Worm (Caenorhabditis elegans) whole organism, late embryonic: ENCODE data around the gene svh-11.

Experiments
- C08G9.2 ChIP-seq: sonication (generic microtip); optimal IDR thresholded peaks from 2 replicates; lab custom pipeline; 2016; ENCODE audit warnings: mild to moderate bottlenecking, missing genetic modification characterization, moderate library complexity, missing compliant biosample characterization
- K02D7.2 ChIP-seq: sonication (generic microtip); optimal IDR thresholded peaks from 2 replicates; lab custom pipeline; 2017; ENCODE audit warnings: mild to moderate bottlenecking, missing genetic modification characterization, missing compliant biosample characterization
- Y22D7AL.16 ChIP-seq: sonication (generic microtip); optimal IDR thresholded peaks from 2 replicates; lab custom pipeline; 2016; ENCODE audit warnings: missing genetic modification characterization, missing compliant biosample characterization
- ceh-14 ChIP-seq: sonication (generic microtip); optimal IDR thresholded peaks from 2 replicates; lab custom pipeline; 2016; ENCODE audit warnings: missing genotype, missing genetic modification characterization, missing compliant biosample characterization
- ceh-22 ChIP-seq: sonication (generic microtip); optimal IDR thresholded peaks from 2 replicates; lab custom pipeline; 2017; ENCODE audit warnings: missing biosample characterization, missing genetic modification characterization
- ceh-30 ChIP-seq: fragments of 150-350 bp; optimal IDR thresholded peaks from 2 replicates; lab custom pipeline; 2014; ENCODE audit warnings: missing biosample characterization, missing genetic modification characterization
- ceh-34 ChIP-seq: sonication (generic microtip); optimal IDR thresholded peaks from 2 replicates; lab custom pipeline; 2016; ENCODE audit warnings: mild to moderate bottlenecking, missing genetic modification characterization, missing compliant biosample characterization
- ceh-6 ChIP-seq: fragments of 200-800 bp; sonication (Bioruptor generic); optimal IDR thresholded peaks from 2 replicates; lab custom pipeline; 2018; ENCODE audit warnings: mild to moderate bottlenecking, missing genetic modification characterization, missing compliant biosample characterization
- ceh-9 ChIP-seq: sonication (generic microtip); optimal IDR thresholded peaks from 2 replicates; lab custom pipeline; 2016; ENCODE audit warnings: mild to moderate bottlenecking, missing genetic modification characterization, inconsistent platforms, missing compliant biosample characterization
- che-1 ChIP-seq: sonication (generic microtip); optimal IDR thresholded peaks from 2 replicates; lab custom pipeline; 2016; ENCODE audit warnings: mild to moderate bottlenecking, missing genetic modification characterization, missing compliant biosample characterization
- dmd-4 ChIP-seq: sonication (generic microtip); optimal IDR thresholded peaks from 2 replicates; lab custom pipeline; 2016; ENCODE audit warnings: borderline replicate concordance, missing genetic modification characterization, missing compliant biosample characterization
- dve-1 ChIP-seq: sonication (generic microtip); optimal IDR thresholded peaks from 2 replicates; lab custom pipeline; 2017; ENCODE audit warnings: antibody characterized with exemption, mild to moderate bottlenecking, missing genetic modification characterization, missing compliant biosample characterization
- ets-4 ChIP-seq: sonication (generic microtip); optimal IDR thresholded peaks from 2 replicates; lab custom pipeline; 2016; ENCODE audit warnings: missing genetic modification characterization, missing compliant biosample characterization
- fax-1 ChIP-seq: sonication (generic microtip); optimal IDR thresholded peaks from 2 replicates; lab custom pipeline; 2016; ENCODE audit warnings: missing genotype, missing genetic modification characterization, missing compliant biosample characterization
- fkh-10 ChIP-seq: fragments of 150-350 bp; optimal IDR thresholded peaks from 2 replicates; lab custom pipeline; 2014; ENCODE audit warnings: missing biosample characterization, missing genetic modification reagents, missing genetic modification characterization
- gmeb-2 ChIP-seq: sonication (generic microtip); optimal IDR thresholded peaks from 2 replicates; lab custom pipeline; 2016; ENCODE audit warnings: missing genetic modification characterization, inconsistent platforms, missing compliant biosample characterization
- hlh-13 ChIP-seq: fragments of 200-800 bp; sonication (Bioruptor generic); optimal IDR thresholded peaks from 2 replicates; lab custom pipeline; 2018; ENCODE audit warnings: mild to moderate bottlenecking, missing genetic modification characterization, missing compliant biosample characterization
- hlh-6 ChIP-seq: sonication (generic microtip); optimal IDR thresholded peaks from 2 replicates; lab custom pipeline; 2016; ENCODE audit warnings: missing genotype, missing genetic modification characterization, missing compliant biosample characterization
- hlh-8 ChIP-seq: sonication (generic microtip); optimal IDR thresholded peaks from 2 replicates; lab custom pipeline; 2016; ENCODE audit warnings: missing genotype, missing genetic modification characterization, missing compliant biosample characterization
- madf-2 ChIP-seq: sonication (generic microtip); optimal IDR thresholded peaks from 2 replicates; lab custom pipeline; 2017; ENCODE audit warnings: missing genetic modification characterization, missing compliant biosample characterization
- nhr-11 ChIP-seq: fragments of 150-350 bp; optimal IDR thresholded peaks from 2 replicates; lab custom pipeline; 2014; ENCODE audit warnings: missing biosample characterization, missing genetic modification characterization
- nhr-232 ChIP-seq: sonication (generic microtip); optimal IDR thresholded peaks from 2 replicates; lab custom pipeline; 2016; ENCODE audit warnings: missing genetic modification characterization, missing compliant biosample characterization
- npax-4 ChIP-seq: sonication (generic microtip); optimal IDR thresholded peaks from 2 replicates; lab custom pipeline; 2016; ENCODE audit warnings: missing genetic modification characterization, missing compliant biosample characterization
- odd-2 ChIP-seq: sonication (generic microtip); optimal IDR thresholded peaks from 2 replicates; lab custom pipeline; 2017; ENCODE audit warnings: antibody characterized with exemption, mild to moderate bottlenecking, missing genetic modification characterization, missing compliant biosample characterization
- pag-3 ChIP-seq: sonication (generic microtip); optimal IDR thresholded peaks from 2 replicates; lab custom pipeline; 2016; ENCODE audit warnings: missing compliant biosample characterization, missing genetic modification characterization, borderline replicate concordance
- pat-9 ChIP-seq: fragments of 200-800 bp; sonication (Bioruptor generic); optimal IDR thresholded peaks from 2 replicates; lab custom pipeline; 2018; ENCODE audit warnings: mild to moderate bottlenecking, missing genetic modification characterization, moderate library complexity, missing compliant biosample characterization
- pax-1 ChIP-seq: fragments of 150-350 bp; optimal IDR thresholded peaks from 2 replicates; lab custom pipeline; 2014; ENCODE audit warnings: missing biosample characterization, missing genetic modification characterization
- pha-4 ChIP-seq: fragments of 150-350 bp; optimal IDR thresholded peaks from 2 replicates; lab custom pipeline; 2018; ENCODE audit warnings: missing biosample characterization, missing genetic modification reagents, missing genetic modification characterization
- pqm-1 ChIP-seq: sonication (generic microtip); optimal IDR thresholded peaks from 2 replicates; lab custom pipeline; 2016; ENCODE audit warnings: missing genetic modification characterization, missing compliant biosample characterization
- pros-1 ChIP-seq: fragments of 150-350 bp; optimal IDR thresholded peaks from 2 replicates; lab custom pipeline; 2014; ENCODE audit warnings: missing biosample characterization, missing genetic modification reagents, missing genetic modification characterization
- ref-2 ChIP-seq: sonication (generic microtip); optimal IDR thresholded peaks from 2 replicates; lab custom pipeline; 2016; ENCODE audit warnings: missing genetic modification characterization, missing compliant biosample characterization
- rnt-1 ChIP-seq: sonication (generic microtip); optimal IDR thresholded peaks from 2 replicates; lab custom pipeline; 2016; ENCODE audit warnings: missing genetic modification characterization, missing compliant biosample characterization
- sdc-2 ChIP-seq: sonication (generic microtip); optimal IDR thresholded peaks from 2 replicates; lab custom pipeline; 2016; ENCODE audit warnings: missing genotype, missing genetic modification characterization, missing compliant biosample characterization
- syd-9 ChIP-seq: sonication (generic microtip); optimal IDR thresholded peaks from 2 replicates; lab custom pipeline; 2016; ENCODE audit warnings: mild to moderate bottlenecking, missing genetic modification characterization, moderate library complexity, missing compliant biosample characterization
- tbx-2 ChIP-seq: sonication (generic microtip); optimal IDR thresholded peaks from 2 replicates; lab custom pipeline; 2016; ENCODE audit warnings: missing genetic modification characterization, missing compliant biosample characterization
- tbx-7 ChIP-seq: sonication (generic microtip); optimal IDR thresholded peaks from 2 replicates; lab custom pipeline; 2016; ENCODE audit warnings: missing genotype, missing genetic modification characterization, missing compliant biosample characterization
- unc-3 ChIP-seq, 2 experiments: fragments of 200-800 bp in 1 of 2; sonication (Bioruptor generic) in 1 of 2; sonication (generic microtip) in 1 of 2; conservative IDR thresholded peaks in 1 of 2; optimal IDR thresholded peaks in 1 of 2; 2 replicates each; pipeline versions ENCODE4 v1.3.6 to Lab custom; 2016 to 2022; ENCODE audit warnings: missing compliant biosample characterization in 2 of 2, missing genetic modification characterization in 2 of 2, missing genetic modification reagents in 1 of 2
- unc-42 ChIP-seq: sonication (generic microtip); optimal IDR thresholded peaks from 2 replicates; lab custom pipeline; 2016; ENCODE audit warnings: missing genotype, missing genetic modification characterization, missing compliant biosample characterization
- unc-55 ChIP-seq: sonication (generic microtip); optimal IDR thresholded peaks from 2 replicates; lab custom pipeline; 2017; ENCODE audit warnings: missing biosample characterization, missing genetic modification reagents, missing genetic modification characterization
- unc-86 ChIP-seq: sonication (generic microtip); optimal IDR thresholded peaks from 2 replicates; lab custom pipeline; 2016; ENCODE audit warnings: missing genetic modification characterization, missing compliant biosample characterization
- zip-5 ChIP-seq: sonication (generic microtip); optimal IDR thresholded peaks from 2 replicates; lab custom pipeline; 2016; ENCODE audit warnings: missing genetic modification characterization, missing compliant biosample characterization
- ztf-16 ChIP-seq: sonication (generic microtip); optimal IDR thresholded peaks from 2 replicates; lab custom pipeline; 2017; ENCODE audit warnings: missing genetic modification characterization, missing compliant biosample characterization

Gene svh-11

DNA sequence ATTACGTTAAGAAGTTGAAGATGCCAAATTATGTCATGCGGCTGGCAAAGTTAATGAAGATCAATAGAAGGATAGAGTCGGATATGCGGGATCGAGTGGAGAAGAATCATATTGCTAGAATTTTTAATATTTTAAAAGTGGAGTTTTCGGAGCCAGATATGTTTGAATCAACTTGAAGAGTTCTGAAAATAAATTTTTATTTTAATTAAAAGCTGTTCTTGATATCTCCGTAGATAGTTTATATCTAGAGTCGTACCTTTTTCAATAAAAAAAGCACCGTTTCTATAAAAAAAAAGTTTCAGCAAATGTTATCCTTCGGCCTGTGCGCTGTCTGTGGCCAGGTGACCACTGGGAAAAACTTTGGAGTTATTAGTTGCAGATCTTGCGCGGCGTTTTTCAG, 26.3 kb downstream of the svh-11 start, which contains the start of gene nhr-96:
nhr-96 (plus strand) TSS at position 301 of the 400 bp plus-strand sequence.
- TF ChIP-seq fax-1 (tag; lab: Kevin White, UChicago) (no peak), unc-86 (tag; lab: Kevin White, UChicago) (no peak), madf-2 (no peak), ceh-22 (tag; lab: Kevin White, UChicago) (no peak), nhr-232 (tag; lab: Kevin White, UChicago) (no peak), che-1 (tag; lab: Kevin White, UChicago) (no peak), fkh-10 (GFP tag; lab: Kevin White, UChicago) (no peak), dve-1 (tag; lab: Kevin White, UChicago) (no peak), ztf-16 (tag; lab: Kevin White, UChicago) (no peak)

DNA sequence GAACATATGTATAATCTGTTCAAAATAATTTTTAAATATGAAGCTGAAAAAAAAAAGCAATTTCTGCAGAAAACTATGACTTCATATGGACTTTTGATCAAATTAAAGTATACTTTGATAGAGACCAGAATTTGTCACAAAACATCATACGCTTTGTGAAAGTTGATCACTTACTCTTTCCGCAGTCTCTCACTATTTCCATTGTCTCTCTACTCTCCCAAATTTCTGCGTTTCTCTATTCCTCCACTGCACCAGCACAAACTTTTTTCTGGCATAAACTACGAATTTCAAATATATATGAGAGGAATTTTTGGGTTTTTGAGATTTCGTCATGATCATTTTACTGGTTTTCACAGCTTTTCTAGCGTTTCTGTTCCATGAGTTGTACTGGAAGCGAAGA, 28.9 kb downstream of the svh-11 start, which contains the start of gene cyp-33C4:
cyp-33C4 (plus strand) TSS at position 293 of the 400 bp plus-strand sequence.
- no peak for TF ChIP-seq gmeb-2 (tag; lab: Kevin White, UChicago)
- TF ChIP-seq pros-1, result no peak
- TF ChIP-seq pqm-1 (tag; lab: Kevin White, UChicago), result no peak
- no peak for TF ChIP-seq pax-1 (tag; lab: Kevin White, UChicago)
- TF ChIP-seq pha-4 (tag; lab: Kevin White, UChicago), result no peak
- no peak for TF ChIP-seq C08G9.2 (tag; lab: Kevin White, UChicago)

DNA sequence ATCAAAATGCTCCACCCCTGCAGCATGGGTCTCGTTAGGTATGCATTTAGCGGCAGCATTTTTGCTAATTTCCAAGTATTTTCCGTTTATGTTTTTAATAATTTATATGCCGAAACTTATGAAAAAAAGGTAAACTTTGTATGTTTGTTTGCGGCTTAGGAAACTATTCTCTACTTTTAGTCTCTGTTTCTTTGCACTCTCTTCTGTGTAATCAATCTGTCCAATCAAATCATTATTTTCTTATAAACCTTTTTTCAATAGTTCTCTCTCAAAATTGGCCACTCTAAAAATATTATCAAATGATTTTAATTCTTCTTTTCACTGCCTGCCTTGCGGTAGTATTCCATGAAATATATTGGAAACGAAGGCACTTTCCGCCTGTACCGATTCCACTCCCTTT, 31.1 kb downstream of the svh-11 start:
- TF ChIP-seq madf-2 (no peak), nhr-11 (no peak), Y22D7AL.16 (tag; lab: Kevin White, UChicago) (no peak), ref-2 (no peak), tbx-2 (tag; lab: Kevin White, UChicago) (no peak), nhr-232 (tag; lab: Kevin White, UChicago) (no peak), pag-3 (no peak), pqm-1 (tag; lab: Kevin White, UChicago) (no peak), ceh-6 (no peak), tbx-7 (tag; lab: Kevin White, UChicago) (no peak), che-1 (tag; lab: Kevin White, UChicago) (no peak), ceh-14 (no peak), fkh-10 (GFP tag; lab: Kevin White, UChicago) (no peak), ceh-9 (tag; lab: Kevin White, UChicago) (no peak)

DNA sequence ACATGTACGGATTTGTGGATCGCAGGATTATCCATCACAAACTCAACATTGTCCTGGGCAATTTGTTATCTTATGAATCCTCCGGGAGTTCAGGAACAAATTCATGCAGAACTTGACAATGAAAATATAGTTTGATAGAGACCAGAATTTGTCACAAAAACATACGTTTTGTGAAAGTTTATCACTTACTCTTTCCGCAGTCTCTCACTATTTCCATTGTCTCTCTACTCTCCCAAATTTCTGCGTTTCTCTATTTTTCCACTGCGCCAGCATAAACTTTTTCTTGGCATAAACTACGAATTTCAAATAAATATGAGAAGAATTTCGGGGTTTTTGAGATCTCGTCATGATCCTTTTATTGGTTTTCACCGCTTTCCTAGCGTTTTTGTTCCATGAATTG, 35.7 kb downstream of the svh-11 start, which contains the start of gene cyp-33C3:
cyp-33C3 (plus strand) TSS at position 149 of the 400 bp plus-strand sequence.
- TF ChIP-seq tbx-7 (tag; lab: Kevin White, UChicago) (no peak), dmd-4 (no peak), pqm-1 (tag; lab: Kevin White, UChicago) (no peak), ceh-34 (tag; lab: Kevin White, UChicago) (no peak)

DNA sequence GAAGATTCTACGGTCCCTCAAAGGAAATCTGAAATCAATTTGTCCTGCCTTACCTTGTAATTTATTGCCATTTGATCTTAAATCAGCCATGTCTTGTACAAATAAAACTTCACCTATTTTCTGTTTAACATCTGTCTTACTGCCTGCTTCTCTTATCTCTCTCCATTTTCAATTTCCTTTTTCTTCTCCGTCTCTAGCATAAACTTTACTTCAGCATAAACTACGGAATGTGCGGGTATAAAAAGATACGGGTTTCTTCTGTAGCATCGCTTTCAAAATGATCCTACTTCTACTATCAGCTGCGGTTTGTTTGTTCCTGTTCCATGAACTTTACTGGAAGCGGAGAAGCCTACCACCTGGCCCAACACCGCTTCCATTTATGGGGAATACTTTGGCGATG, 37.9 kb downstream of the svh-11 start, which contains the start of gene cyp-33C5:
cyp-33C5 (plus strand) TSS at position 254 of the 400 bp plus-strand sequence.
- TF ChIP-seq unc-3 (GFP tag; conservative IDR thresholded peaks at IDR 0.05; lab: Robert Waterston, UW) (no peak), unc-3 (tag; optimal IDR thresholded peaks at IDR 0.05; lab: Kevin White, UChicago) (no peak), zip-5 (no peak), pat-9 (tag; lab: Kevin White, UChicago) (no peak), ztf-16 (tag; lab: Kevin White, UChicago) (no peak), syd-9 (tag; lab: Kevin White, UChicago) (no peak)

DNA sequence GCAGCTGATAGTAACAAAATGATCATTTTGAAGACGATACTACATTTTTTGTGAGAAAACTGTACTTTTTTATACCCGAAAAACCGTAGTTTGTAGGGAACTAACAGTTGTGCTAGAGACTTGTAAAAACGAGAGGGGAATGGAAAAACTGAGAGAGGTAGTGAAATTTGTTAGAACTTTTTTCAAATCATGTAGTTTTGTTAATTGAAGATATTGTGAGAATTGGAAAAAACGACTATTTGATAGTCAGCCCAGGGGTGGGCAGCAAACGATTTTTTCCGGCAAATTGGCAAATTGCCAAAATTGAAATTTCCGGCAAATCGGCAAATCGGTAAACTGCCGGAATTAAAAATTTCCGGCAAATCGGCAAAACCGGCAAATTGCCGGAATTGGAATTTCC, 42.4 kb downstream of the svh-11 start, which contains the start of gene cyp-33C6:
cyp-33C6 (minus strand) TSS at position 101 of the 400 bp plus-strand sequence.
- TF ChIP-seq ceh-6 (no peak), rnt-1 (no peak), hlh-8 (tag; lab: Kevin White, UChicago) (no peak), nhr-11 (no peak), ztf-16 (tag; lab: Kevin White, UChicago) (no peak), npax-4 (tag; lab: Kevin White, UChicago) (no peak), K02D7.2 (no peak), unc-42 (tag; lab: Kevin White, UChicago) (no peak), zip-5 (no peak), odd-2 (tag; lab: Kevin White, UChicago) (no peak), syd-9 (tag; lab: Kevin White, UChicago) (no peak), pros-1 (no peak), unc-55 (GFP tag; lab: Kevin White, UChicago) (no peak), sdc-2 (tag; lab: Kevin White, UChicago) (no peak), ets-4 (tag; lab: Kevin White, UChicago) (no peak), hlh-6 (tag; lab: Kevin White, UChicago) (no peak), dmd-4 (no peak), ceh-30 (tag; lab: Kevin White, UChicago) (no peak), hlh-13 (GFP tag; lab: Kevin White, UChicago) (no peak)
